Fruit fly (Drosophila melanogaster): ENCODE results near the gene CG5004.

The CG5004 gene

DNA sequence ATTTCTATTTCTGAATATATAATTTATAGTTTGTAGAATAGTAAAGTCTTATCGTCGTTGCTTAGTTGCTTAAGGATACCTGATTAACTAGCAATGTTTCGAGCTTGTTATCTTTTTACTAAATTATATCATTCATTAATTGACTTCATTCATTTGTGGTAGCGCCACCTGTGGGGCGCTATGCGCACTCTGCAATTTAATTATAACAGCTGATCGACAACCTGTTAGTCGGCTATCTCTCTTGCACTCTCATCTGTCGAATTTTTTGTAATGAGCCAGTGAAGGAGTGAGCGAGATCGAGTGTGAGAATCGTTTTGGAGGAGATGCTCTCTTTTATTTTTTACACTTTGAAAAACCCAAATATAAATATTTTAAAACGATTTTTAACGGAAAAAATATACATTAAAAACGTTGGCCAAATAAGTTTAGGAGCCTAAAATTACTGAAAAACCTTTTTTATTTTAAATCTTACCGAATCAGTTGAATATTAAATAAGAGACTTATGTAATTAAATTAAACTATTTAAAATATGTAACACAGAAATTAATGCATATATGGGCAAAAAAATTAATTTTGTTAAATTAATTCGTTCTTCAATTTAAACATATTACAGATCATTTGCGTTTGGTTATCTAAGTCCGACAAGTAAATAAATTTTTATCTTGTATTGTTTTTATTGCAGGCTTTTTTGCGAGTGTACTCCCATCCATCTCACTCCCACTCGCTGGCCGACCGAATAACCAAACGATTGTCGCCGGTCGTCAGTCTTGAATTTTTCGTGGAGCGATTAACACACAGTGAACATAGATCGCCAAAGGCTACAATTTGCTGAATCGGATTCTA lies 16.1 kb upstream of the CG5004 start, which contains the start of the genes CG16700 and CG4991 (continued):
- TF ChIP-seq lola (GFP tag; optimal IDR thresholded peaks at IDR 0.05) (no peak), Dfd (GFP tag; optimal IDR thresholded peaks at IDR 0.05) (no peak)

DNA sequence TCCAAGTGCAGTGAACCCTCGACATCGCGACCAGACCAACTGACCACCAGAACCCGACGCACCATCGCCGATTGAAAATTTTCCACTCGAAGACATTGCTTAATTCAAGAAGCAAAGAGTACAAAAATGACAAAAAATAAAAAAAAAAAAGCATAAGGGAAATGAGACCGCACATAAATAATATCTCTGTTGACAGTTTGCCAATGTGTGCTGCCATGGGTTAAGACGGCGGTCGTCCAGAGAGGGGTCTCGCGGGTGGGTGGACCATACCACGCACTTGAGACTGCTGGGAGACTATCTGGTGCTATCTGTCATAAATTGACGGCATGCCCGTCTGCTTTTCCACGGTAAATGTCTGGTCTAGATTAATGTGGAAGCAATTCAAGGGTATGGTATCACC lies 14.0 kb upstream of the CG5004 start:
- TF ChIP-seq Rel (GFP tag; optimal IDR thresholded peaks at IDR 0.05) (no peak), Rel (tag; optimal IDR thresholded peaks at IDR 0.05) (no peak), dmrt93B (GFP tag; optimal IDR thresholded peaks at IDR 0.05) (no peak), foxo (GFP tag; optimal IDR thresholded peaks at IDR 0.05) (no peak), Mio (GFP tag; optimal IDR thresholded peaks at IDR 0.05) (no peak), lola (GFP tag; optimal IDR thresholded peaks at IDR 0.05) (no peak), Hnf4 (GFP tag; optimal IDR thresholded peaks at IDR 0.05) (no peak), pan (optimal IDR thresholded peaks at IDR 0.05) (no peak), brk (GFP tag; optimal IDR thresholded peaks at IDR 0.05) (no peak), Sp1 (GFP tag; optimal IDR thresholded peaks at IDR 0.05) (no peak)

DNA sequence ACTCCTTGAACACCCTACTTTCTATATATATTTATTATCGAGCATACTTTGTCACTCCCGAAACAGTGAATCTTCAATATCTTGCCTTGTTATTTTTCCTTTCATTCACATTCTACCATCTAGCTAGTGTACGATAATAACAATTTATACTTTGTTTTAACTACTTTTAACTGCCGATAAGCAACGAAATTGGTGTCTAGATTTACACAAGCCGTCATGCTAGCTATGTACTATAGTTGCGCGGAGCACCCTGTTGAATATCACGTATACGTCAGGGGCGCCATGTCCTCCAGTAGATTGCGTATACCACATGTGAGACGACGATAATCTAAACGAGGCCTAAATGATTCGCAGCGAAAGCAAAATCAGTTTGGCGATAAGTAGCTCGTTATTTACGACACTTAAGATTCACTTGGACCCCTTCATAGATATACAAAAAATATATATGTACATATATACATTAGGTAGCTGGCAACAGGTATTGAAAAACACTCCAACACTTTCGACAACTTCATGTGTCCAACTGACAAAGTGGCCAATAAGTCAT lies 13.4 kb upstream of the CG5004 start:
- TF ChIP-seq Hr78 (GFP tag; optimal IDR thresholded peaks at IDR 0.05) (no peak), OdsH (GFP tag; optimal IDR thresholded peaks at IDR 0.05) (no peak), psq (GFP tag; optimal IDR thresholded peaks at IDR 0.05) (no peak), fru (GFP tag; optimal IDR thresholded peaks at IDR 0.05) (no peak), HLH106 (tag; optimal IDR thresholded peaks at IDR 0.05) (no peak), ey (GFP tag; optimal IDR thresholded peaks at IDR 0.05) (no peak), Mio (GFP tag; optimal IDR thresholded peaks at IDR 0.05) (no peak)

DNA sequence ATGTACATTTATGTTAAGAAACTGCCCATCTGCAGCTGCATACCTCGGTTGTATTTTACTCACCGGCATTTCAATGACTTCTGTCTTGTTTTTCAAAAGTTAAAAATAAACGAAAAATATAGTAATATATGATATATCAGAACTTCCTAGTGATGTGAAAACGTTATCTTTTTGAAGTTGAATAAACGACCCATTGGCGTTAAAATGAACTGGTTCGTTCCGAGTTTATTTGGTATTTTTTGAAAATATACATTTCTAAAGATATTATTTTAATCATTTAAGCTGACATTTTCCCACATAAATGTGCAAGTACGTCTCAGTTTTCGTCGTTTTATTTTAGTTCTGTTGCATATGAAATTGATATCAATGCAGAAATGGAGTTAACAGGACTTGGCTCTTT lies 1.7 kb upstream of the CG5004 start, which contains the start of gene Arpc3B:
Gene Arpc3B (minus strand): TSS at position 146 of the 400 bp plus-strand sequence.
- TF ChIP-seq jim (GFP tag; optimal IDR thresholded peaks at IDR 0.05), result no peak
- no peak for TF ChIP-seq usp (GFP tag; optimal IDR thresholded peaks at IDR 0.05)
- TF ChIP-seq sv (GFP tag; optimal IDR thresholded peaks at IDR 0.05), result no peak
- no peak for TF ChIP-seq OdsH (GFP tag; optimal IDR thresholded peaks at IDR 0.05)
- TF ChIP-seq Hr78 (GFP tag; optimal IDR thresholded peaks at IDR 0.05), result no peak
- TF ChIP-seq dmrt93B (GFP tag; optimal IDR thresholded peaks at IDR 0.05), result no peak

DNA sequence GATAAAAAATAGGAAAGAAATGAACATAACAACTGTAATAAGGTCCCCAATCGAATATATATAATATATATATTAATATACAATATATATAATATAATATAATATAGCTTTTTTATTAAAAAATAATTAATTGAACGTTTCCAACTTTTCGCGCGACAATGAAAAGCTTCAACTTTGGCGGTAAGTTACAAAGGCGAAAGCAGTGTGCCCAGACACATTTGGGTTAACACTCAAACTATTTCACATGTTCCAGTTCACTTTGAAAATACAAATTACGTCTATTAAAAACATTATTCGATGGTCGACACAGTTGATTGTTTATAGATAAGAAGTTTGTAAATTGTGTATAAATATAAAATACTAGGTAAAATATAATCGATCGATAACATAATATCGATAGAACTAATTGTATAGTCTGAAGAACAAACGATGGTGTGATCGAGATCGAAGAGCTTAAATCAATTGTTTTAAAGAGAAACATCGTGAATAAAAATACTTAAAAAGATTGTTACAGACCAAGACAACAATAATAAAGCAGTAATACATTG lies 1.2 kb upstream of the CG5004 start:
- TF ChIP-seq dl (GFP tag; optimal IDR thresholded peaks at IDR 0.05; ENCODE audit: insufficient read depth in 1 of 2, partially characterized antibody in 2 of 2), result no peak

DNA sequence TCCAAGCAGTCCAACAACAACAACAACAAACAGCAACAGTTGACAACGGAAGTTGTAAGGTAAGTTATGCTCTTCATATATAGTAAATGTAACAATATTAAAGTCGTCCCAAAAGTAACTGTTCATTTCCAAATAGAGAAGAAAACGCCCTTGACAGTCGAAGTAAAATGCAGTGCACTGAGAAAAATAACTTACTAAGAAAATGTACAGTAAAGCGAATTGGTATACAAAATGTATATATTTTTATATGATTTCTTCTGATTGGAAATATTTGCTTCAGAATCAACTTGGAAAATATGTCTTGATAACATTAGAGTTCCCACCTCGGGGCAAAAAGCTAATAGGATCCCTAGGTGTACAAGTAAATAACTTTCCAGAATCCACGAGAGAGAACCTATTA lies 618 bp downstream of the CG5004 start:
- TF ChIP-seq sv (GFP tag; optimal IDR thresholded peaks at IDR 0.05) (no peak), GATAd (GFP tag; optimal IDR thresholded peaks at IDR 0.05) (no peak), rgr (GFP tag; optimal IDR thresholded peaks at IDR 0.05) (no peak), dl (GFP tag; optimal IDR thresholded peaks at IDR 0.05; ENCODE audit: insufficient read depth in 1 of 2, partially characterized antibody in 2 of 2) (no peak), sage (GFP tag; optimal IDR thresholded peaks at IDR 0.05) (no peak), OdsH (GFP tag; optimal IDR thresholded peaks at IDR 0.05) (no peak), brk (GFP tag; optimal IDR thresholded peaks at IDR 0.05) (no peak), pan (optimal IDR thresholded peaks at IDR 0.05) (no peak), Jra (GFP tag; optimal IDR thresholded peaks at IDR 0.05) (no peak), Myc (optimal IDR thresholded peaks at IDR 0.05) (no peak), fru (GFP tag; optimal IDR thresholded peaks at IDR 0.05) (no peak), Abd-B (GFP tag; optimal IDR thresholded peaks at IDR 0.05) (no peak), dsf (GFP tag; optimal IDR thresholded peaks at IDR 0.05; ENCODE audit: borderline replicate concordance) (no peak), Hr83 (GFP tag; optimal IDR thresholded peaks at IDR 0.05; ENCODE audit: poor library complexity, severe bottlenecking) (no peak), Hnf4 (GFP tag; optimal IDR thresholded peaks at IDR 0.05) (no peak), jim (GFP tag; optimal IDR thresholded peaks at IDR 0.05) (no peak), br (GFP tag; optimal IDR thresholded peaks at IDR 0.05) (no peak), h (GFP tag; optimal IDR thresholded peaks at IDR 0.05) (no peak), tai (GFP tag; optimal IDR thresholded peaks at IDR 0.05) (no peak)

Measured in whole organism, wandering third instar larva.